Worm (Caenorhabditis elegans): ENCODE measurements around the gene nipi-3.

ce11 chrX:15608593-15608992 lies 824 bp downstream of the nipi-3 start:
- TF ChIP-seq lsy-2 (tag; optimal IDR thresholded peaks at IDR 0.05) (no peak), blmp-1 (tag; optimal IDR thresholded peaks at IDR 0.05) (no peak), mep-1 (tag; optimal IDR thresholded peaks at IDR 0.05) (no peak), ham-2 (GFP tag; optimal IDR thresholded peaks at IDR 0.05) (no peak), mab-5 (tag; optimal IDR thresholded peaks at IDR 0.05) (no peak), unc-62 (GFP tag; optimal IDR thresholded peaks at IDR 0.05) (no peak), snpc-4 (tag; optimal IDR thresholded peaks at IDR 0.05) (no peak), nhr-76 (tag; optimal IDR thresholded peaks at IDR 0.05) (no peak)

Measured in whole organism, mixed stage, embryonic.